Worm (Caenorhabditis elegans) whole organism, mixed stage, embryonic: ENCODE measurements around the gene C07A9.13.

Experiments
- lsy-2 ChIP-seq: fragments of 150-350 bp; optimal IDR thresholded peaks from 2 replicates; lab custom pipeline; 2014; ENCODE audit warnings: missing biosample characterization, missing genetic modification characterization
- nhr-76 ChIP-seq: sonication (generic microtip); optimal IDR thresholded peaks from 2 replicates; lab custom pipeline; 2017; ENCODE audit warnings: missing biosample characterization, missing genetic modification characterization
- sptf-1 ChIP-seq: sonication (generic microtip); optimal IDR thresholded peaks from 2 replicates; lab custom pipeline; 2017; ENCODE audit warnings: mild to moderate bottlenecking, missing genetic modification characterization, moderate library complexity, missing compliant biosample characterization
- ztf-11 ChIP-seq: fragments of 150-350 bp; optimal IDR thresholded peaks from 2 replicates; lab custom pipeline; 2014; ENCODE audit warnings: missing biosample characterization, missing genetic modification characterization

DNA sequence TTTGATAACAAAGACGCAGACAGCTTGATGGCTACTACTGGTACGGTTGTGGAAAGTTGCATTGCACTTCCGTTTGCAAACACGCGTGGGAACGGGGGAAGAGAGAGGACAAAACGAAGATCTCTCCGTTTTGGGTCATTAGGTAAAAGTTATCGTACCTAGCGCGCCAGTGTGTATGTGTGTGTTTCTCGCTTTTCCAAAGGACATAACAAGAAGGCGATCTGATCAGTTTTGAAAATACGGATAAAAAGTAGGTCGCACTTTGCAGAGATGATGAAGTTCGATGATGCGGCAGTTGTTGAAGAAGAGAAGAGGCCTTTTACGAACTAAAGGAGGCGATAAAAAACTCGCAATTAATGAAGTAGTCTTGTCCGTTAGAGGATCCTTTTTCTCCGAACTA is 36.0 kb downstream of the C07A9.13 start:
- TF ChIP-seq nhr-76 (tag; lab: Kevin White, UChicago) (no peak), lsy-2 (no peak), sptf-1 (no peak), ztf-11 (tag; lab: Kevin White, UChicago) (no peak)
